Worm (Caenorhabditis elegans) whole organism, dauer: ENCODE measurements around the gene F25H9.6.
"Not testable (repeated sequence)": the region's sequence is repeated elsewhere in the genome, so short reads cannot be mapped to it uniquely, and the experiment has no call there.

ENCODE experiments used
- unc-62 ChIP-seq: sonication (generic microtip); optimal IDR thresholded peaks from 2 replicates; lab custom pipeline; 2017; ENCODE audit warnings: missing biosample characterization, missing genetic modification reagents, missing genetic modification characterization

The F25H9.6 gene

DNA sequence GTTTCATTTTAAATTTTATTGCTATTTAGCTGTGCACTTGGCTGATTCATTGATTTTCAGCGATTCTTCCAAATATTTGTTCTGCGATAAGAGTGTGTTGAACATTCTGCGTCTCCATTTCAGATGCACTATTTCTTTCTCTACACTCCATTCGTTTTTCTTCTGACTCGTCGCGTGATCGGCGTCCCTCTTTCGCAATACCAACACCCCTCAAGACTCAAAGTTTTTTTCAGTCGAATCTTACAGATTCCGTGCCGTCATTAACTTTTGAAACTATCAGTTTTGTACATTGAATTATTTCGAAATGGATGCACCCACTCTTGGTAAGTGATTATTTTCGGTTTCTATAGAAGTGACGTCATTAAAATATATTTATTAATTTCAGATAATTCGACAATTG is 5.2 kb downstream of the F25H9.6 start, which contains the start of gene frm-10:
TSS of gene frm-10 (plus strand) at position 234 of the 400 bp plus-strand sequence.
- TF ChIP-seq unc-62, result no peak

DNA sequence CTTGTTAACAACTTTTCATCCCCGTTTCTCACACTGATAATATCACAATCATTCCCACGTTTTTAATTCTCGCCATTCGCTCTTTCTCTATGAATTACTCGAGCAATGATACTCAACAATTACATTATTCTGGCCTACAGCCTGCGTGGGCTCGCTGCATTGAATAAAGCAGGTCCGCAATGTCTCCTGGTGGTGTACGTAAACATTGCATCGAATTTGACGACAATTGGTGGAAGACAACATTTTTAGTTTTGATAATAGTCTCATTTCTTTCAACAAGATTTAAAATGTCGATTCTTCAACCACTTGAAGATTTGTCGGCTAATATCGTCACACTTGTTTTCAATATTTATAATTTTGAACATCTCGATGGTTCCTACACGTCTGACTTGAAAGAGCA is 8.8 kb downstream of the F25H9.6 start, which contains the start of gene bath-39:
TSS of gene bath-39 (plus strand) at position 137 of the 400 bp plus-strand sequence.
- TF ChIP-seq unc-62, result no peak

DNA sequence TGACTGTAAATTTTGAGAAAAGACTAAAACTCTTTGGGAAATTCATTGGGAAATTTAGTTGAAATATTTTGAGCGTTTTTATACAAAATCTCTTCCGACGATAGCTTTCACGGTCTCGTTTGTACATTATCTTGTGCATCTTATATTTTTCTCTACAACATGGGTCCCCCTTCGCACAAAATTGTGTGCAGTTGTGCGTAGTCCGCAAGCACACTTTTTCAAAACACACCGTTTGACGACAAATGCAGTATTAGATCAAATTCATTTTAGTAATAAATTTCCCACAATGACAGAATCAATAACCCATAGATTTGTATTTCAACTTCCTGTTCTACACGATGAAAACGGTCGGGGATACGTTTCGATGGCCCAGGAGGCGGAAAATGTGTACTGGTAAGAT is 10.3 kb downstream of the F25H9.6 start, which contains the start of gene F25H9.2:
TSS of gene F25H9.2 (plus strand) at position 226 of the 400 bp plus-strand sequence.
- TF ChIP-seq unc-62, result no peak

ce11 chrV:13455448-13455847 is 12.7 kb downstream of the F25H9.6 start, which contains the start of gene lurp-3:
Gene lurp-3 (plus strand): TSS chrV:13455748.
- no peak for TF ChIP-seq unc-62

DNA sequence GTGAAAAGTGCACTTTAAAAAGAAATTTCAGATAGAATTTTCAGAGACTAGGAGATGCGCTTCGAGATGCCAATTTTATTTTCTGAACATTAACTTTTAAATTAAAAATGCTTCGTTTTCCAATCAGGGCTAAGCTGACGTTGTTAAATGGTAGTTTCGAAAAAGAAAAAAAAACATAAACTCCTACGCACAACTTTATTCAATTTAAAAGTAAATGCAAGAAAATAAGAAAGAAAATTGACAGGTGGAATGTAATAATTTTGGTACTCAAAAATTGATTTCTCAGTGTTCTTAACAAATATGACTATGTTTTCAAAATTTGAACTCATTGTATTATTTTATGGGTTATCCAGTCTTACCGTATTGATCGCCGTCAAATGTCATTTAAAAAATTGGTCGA is 14.8 kb downstream of the F25H9.6 start, which contains the start of gene lurp-2:
TSS of gene lurp-2 (plus strand) at position 301 of the 400 bp plus-strand sequence.
- no peak for TF ChIP-seq unc-62

ce11 chrV:13445229-13445949 is 22.8 kb downstream of the F25H9.6 start, which contains the start of gene Y2H9A.4:
Gene Y2H9A.4 (plus strand): TSS chrV:13445899.
- no peak for TF ChIP-seq unc-62

DNA sequence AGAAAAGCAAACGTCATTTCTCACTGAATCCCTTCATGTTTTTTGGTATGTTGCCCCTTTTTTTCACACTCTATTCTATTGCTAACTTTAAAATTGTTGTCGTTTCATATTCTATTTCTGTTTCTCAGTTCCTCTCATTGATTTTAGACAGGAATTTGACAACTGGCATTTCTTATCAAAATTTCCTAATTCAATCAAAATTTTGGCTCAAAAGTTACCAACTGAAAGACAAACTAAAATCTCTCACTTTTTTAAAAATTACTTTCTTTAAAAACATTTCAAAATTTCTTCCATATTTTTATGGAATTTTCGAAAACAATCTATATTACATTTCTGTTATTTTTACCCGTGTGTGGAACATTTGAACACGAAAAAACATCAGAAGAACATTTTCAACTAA is 24.6 kb downstream of the F25H9.6 start, which contains the start of gene Y2H9A.6:
TSS of gene Y2H9A.6 (plus strand) at position 301 of the 400 bp plus-strand sequence.
- TF ChIP-seq unc-62, result not testable (repeated sequence)

- no peak for TF ChIP-seq unc-62
These were observed 25.3 kb downstream of the F25H9.6 start for ce11 chrV:13442819-13443218.

ce11 chrV:13441661-13442060 is 26.5 kb downstream of the F25H9.6 start, which contains the start of gene col-162:
Gene col-162 (plus strand): TSS chrV:13441961.
- TF ChIP-seq unc-62, result no peak

DNA sequence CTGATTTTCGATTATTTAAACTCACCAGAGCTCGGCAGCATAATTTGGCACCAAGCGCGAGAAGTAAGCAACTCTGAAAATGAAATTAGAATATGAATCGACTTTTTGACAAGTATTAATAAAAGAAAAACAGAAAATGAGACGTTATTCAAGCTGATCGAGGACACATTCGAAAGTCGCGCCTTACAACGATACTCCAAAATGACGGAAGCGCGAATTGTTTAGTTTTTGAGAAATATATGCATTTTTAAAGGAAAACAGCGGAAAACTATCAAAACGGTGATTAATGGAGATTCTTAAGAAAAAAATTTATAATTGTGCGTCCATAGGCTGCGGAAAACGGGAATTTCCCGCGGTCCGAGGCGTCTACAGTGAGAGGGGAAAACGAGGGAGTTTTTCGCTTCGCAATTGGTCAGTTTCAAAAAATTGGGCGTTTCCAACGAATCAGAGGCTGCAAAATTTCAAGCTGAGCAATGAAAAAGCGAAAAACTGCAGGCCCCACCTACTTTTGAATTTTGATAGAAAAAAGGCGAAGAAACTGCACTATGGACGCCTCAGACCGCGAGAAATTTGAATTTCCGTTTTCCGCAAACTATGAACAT is 30.6 kb downstream of the F25H9.6 start, which contains the start of gene mes-4:
TSS of gene mes-4 (minus strand) at position 73 of the 602 bp plus-strand sequence.
- no peak for TF ChIP-seq unc-62

DNA sequence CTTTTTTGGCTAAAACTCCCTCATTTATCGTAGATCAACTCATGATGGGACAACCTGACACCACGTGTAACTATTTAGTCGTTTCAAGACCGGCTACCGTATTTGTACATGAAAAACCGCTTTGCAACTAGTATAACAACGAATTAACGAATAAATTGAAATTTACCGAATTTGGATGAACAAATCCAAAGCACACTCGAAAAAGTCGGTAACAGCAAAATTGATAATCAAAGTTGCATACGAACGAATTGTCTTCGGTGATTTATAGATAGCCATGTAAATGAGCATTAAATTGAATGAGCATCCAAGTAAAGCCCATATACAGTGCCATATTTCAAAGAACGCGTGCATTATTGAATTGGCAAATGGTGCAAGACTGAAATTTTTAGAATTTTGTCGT is 35.8 kb downstream of the F25H9.6 start, which contains the start of gene srd-17:
TSS of gene srd-17 (minus strand) at position 351 of the 400 bp plus-strand sequence.
- no peak for TF ChIP-seq unc-62

ce11 chrV:13428660-13429059 is 39.5 kb downstream of the F25H9.6 start, which contains the start of gene srd-19:
Gene srd-19 (minus strand): TSS chrV:13428760.
- TF ChIP-seq unc-62, result no peak

DNA sequence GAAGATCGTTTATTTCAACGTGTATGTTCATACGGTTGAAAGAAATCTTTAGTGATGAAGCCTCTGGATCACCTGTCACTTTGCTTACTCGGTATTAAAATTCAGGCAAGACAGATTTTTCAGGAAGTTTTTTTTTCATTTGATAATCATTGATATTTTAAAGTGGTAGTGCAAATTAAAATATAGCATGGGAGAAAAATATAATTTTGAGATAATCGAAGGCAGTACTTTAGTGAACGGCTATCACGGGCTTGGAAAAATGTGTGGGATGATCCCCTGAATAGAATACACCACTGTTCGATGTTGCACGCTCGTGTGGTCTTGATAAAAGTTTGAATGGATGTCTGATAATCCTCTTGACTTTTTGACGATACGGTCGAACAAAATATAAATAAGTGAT is 40.8 kb downstream of the F25H9.6 start:
- no peak for TF ChIP-seq unc-62

- TF ChIP-seq unc-62, result no peak
These were observed 41.4 kb downstream of the F25H9.6 start, which contains the start of gene srd-18 for ce11 chrV:13426764-13427163. Gene srd-18 (minus strand): TSS chrV:13426864.

DNA sequence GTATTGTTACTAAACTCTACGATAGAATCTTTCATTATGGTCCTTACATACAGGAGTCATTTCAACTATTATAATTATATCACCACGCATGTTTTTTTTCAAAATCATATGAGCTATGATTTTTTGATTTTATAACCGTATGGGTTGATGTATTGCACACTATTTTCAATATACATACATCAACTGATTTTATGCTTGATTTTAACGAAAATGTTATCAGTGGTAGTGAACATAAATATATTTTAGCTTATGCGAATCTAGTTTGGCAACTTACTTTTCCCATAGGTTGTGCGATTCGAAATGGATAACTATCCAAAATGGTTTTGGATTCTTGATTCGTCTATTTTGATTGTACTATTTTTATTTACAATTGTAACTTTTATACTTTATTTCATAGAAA is 44.6 kb downstream of the F25H9.6 start, which contains the start of gene srv-10:
TSS of gene srv-10 (plus strand) at position 301 of the 400 bp plus-strand sequence.
- TF ChIP-seq unc-62, result no peak

ce11 chrV:13423045-13423444 is 45.1 kb downstream of the F25H9.6 start, which contains the start of gene srv-9:
Gene srv-9 (minus strand): TSS chrV:13423145.
- no peak for TF ChIP-seq unc-62

DNA sequence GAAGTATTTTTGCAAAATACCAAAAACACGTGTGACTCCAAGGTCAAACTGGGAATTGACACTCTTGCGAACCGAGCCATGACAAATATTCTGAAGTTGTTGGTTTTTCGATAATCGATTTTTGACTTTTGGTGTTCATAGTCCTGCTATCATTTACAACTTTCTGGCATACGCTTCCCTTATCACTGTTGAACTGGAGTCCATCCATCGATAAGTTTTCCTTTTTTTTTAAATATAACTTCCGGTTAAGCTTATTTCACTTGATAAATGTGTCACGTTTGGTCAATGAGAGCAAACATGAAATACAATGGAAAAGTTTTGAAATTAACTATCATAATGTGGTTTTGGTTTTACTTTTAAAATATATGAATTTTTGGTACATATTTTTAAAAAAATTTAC is 46.5 kb downstream of the F25H9.6 start:
- TF ChIP-seq unc-62, result no peak
